Worm (Caenorhabditis elegans) whole organism, early embryonic: ENCODE data around the gene bkip-1.
A peak's percentile ranks its signal among the peaks of the same experiment; 100 is the strongest.

ENCODE experiments used
- B0310.2 ChIP-seq: sonication (generic microtip); optimal IDR thresholded peaks from 2 replicates; lab custom pipeline; 2016; ENCODE audit warnings: mild to moderate bottlenecking, missing genetic modification characterization, missing compliant biosample characterization
- F13C5.2 ChIP-seq: sonication (generic microtip); optimal IDR thresholded peaks from 2 replicates; lab custom pipeline; 2017; ENCODE audit warnings: mild to moderate bottlenecking, missing genetic modification characterization, inconsistent platforms, missing compliant biosample characterization
- aly-1 ChIP-seq: sonication (generic microtip); optimal IDR thresholded peaks from 2 replicates; lab custom pipeline; 2016; ENCODE audit warnings: missing genetic modification characterization, missing compliant biosample characterization
- ama-1 ChIP-seq: fragments of 150-350 bp; optimal IDR thresholded peaks from 2 replicates; lab custom pipeline; 2014
- ceh-13 ChIP-seq: fragments of 200-800 bp; sonication (Bioruptor generic); optimal IDR thresholded peaks from 2 replicates; lab custom pipeline; 2018; ENCODE audit warnings: mild to moderate bottlenecking, missing genetic modification characterization, missing compliant biosample characterization
- ceh-36 ChIP-seq: sonication (generic microtip); optimal IDR thresholded peaks from 2 replicates; lab custom pipeline; 2016; ENCODE audit warnings: missing genetic modification characterization, inconsistent platforms, missing compliant biosample characterization
- ets-7 ChIP-seq: sonication (generic microtip); optimal IDR thresholded peaks from 2 replicates; lab custom pipeline; 2016; ENCODE audit warnings: missing genotype, missing genetic modification characterization, missing compliant biosample characterization
- flt-1 ChIP-seq: fragments of 200-800 bp; sonication (Bioruptor generic); IDR thresholded peaks from 2 replicates; pipeline ENCODE4 v1.3.6; 2022; ENCODE audit warnings: missing genetic modification characterization, missing compliant biosample characterization
- hmbx-1 ChIP-seq: sonication (generic microtip); optimal IDR thresholded peaks from 2 replicates; lab custom pipeline; 2016; ENCODE audit warnings: mild to moderate bottlenecking, missing genetic modification characterization, missing compliant biosample characterization
- hmg-4 ChIP-seq: fragments of 200-800 bp; sonication (Bioruptor generic); optimal IDR thresholded peaks from 2 replicates; lab custom pipeline; 2018; ENCODE audit warnings: mild to moderate bottlenecking, missing genetic modification characterization, missing compliant biosample characterization
- hnd-1 ChIP-seq: sonication (generic microtip); optimal IDR thresholded peaks from 2 replicates; lab custom pipeline; 2016; ENCODE audit warnings: missing genetic modification characterization, missing compliant biosample characterization
- pes-1 ChIP-seq: fragments of 200-800 bp; sonication (Bioruptor generic); IDR thresholded peaks from 2 replicates; pipeline ENCODE4 v1.3.6; 2022; ENCODE audit warnings: missing genetic modification reagents, missing genetic modification characterization, missing compliant biosample characterization
- scrt-1 ChIP-seq: fragments of 200-800 bp; sonication (Bioruptor generic); IDR thresholded peaks from 2 replicates; pipeline ENCODE4 v1.3.6; 2022; ENCODE audit warnings: missing genetic modification characterization, missing compliant biosample characterization
- sea-1 ChIP-seq: fragments of 200-800 bp; sonication (Bioruptor generic); conservative IDR thresholded peaks from 2 replicates; pipeline ENCODE4 v1.3.6; 2022; ENCODE audit warnings: missing genetic modification characterization, missing compliant biosample characterization
- tbx-11 ChIP-seq: fragments of 200-800 bp; sonication (Bioruptor generic); IDR thresholded peaks from 2 replicates; pipeline ENCODE4 v1.3.6; 2022; ENCODE audit warnings: missing genetic modification characterization, missing compliant biosample characterization
- tbx-37 ChIP-seq: fragments of 200-800 bp; sonication (Bioruptor generic); conservative IDR thresholded peaks from 2 replicates; pipeline ENCODE4 v1.3.6; 2022; ENCODE audit warnings: missing genetic modification reagents, missing genetic modification characterization, missing compliant biosample characterization
- tra-4 ChIP-seq: sonication (generic microtip); optimal IDR thresholded peaks from 2 replicates; lab custom pipeline; 2017; ENCODE audit warnings: missing genetic modification characterization, missing compliant biosample characterization

The bkip-1 gene

DNA sequence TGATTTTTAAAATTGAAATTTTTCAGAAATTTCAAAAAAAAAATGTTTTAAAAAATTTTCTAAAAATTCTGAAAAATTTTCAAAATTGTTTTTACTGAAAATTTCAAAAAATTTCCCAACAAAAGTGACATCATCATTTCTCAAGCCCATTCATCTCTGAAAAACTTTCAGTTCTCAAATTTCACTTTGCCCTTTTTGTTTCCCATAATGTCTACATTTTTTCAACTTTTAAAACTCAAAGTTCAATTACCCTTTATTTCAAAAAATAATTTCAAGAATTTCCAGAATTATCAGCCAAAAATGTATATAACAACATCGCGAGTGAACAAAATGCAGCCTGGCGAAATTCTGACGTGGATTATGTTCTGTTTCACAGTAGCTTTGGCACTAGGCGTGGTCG lies at the start of gene bkip-1:
TSS of gene bkip-1 (plus strand) at position 301 of the 400 bp plus-strand sequence.
- no peak for TF ChIP-seq tbx-11 (GFP tag; lab: Robert Waterston, UW)
- no peak for TF ChIP-seq sea-1 (GFP tag; lab: Robert Waterston, UW)
- TF ChIP-seq ceh-36 (tag; lab: Kevin White, UChicago), result no peak

ce11 chrII:14051474-14051934 lies 49.6 kb upstream of the bkip-1 start:
- TF ChIP-seq scrt-1 (GFP tag; lab: Robert Waterston, UW) (no peak), F13C5.2 (tag; lab: Kevin White, UChicago) (no peak)

DNA sequence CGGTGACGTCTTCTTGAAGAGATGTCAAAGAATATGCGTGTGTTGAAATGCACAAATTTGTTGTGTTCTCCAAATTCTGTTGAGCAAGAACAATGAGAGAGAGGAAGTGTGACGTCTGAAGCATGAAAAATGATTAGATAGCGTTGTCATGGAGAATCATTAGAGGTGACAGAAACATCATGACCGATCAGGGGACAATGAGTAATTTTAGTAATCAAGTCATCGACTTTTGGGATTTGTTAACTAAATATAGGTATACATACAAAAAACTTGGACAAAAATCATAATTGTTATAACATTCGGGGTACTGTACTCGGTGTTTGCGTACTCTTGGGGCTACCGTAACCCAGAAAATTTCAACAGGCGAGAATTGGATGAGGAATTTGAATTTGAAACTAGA lies 48.9 kb upstream of the bkip-1 start, which contains the start of gene daf-5:
TSS of gene daf-5 (minus strand) at position 101 of the 400 bp plus-strand sequence.
- TF ChIP-seq flt-1, result no peak
- no peak for TF ChIP-seq tbx-11 (GFP tag; lab: Robert Waterston, UW)
- no peak for TF ChIP-seq pes-1 (GFP tag; lab: Robert Waterston, UW)
- TF ChIP-seq B0310.2, result no peak
- no peak for TF ChIP-seq hmbx-1 (tag; lab: Kevin White, UChicago)
- no peak for TF ChIP-seq hmg-4 (GFP tag; lab: Kevin White, UChicago)
- TF ChIP-seq tbx-37 (GFP tag; lab: Robert Waterston, UW), result no peak
- no peak for TF ChIP-seq tra-4 (tag; lab: Kevin White, UChicago)
- TF ChIP-seq hnd-1, result no peak

- TF ChIP-seq B0310.2 (no peak), pes-1 (GFP tag; lab: Robert Waterston, UW) (no peak), ama-1 (lab: Kevin White, UChicago) (no peak), ceh-36 (tag; lab: Kevin White, UChicago) (no peak), tra-4 (tag; lab: Kevin White, UChicago) (no peak), F13C5.2 (tag; lab: Kevin White, UChicago) (no peak)
Observed at ce11 chrII:14053141-14053540, 47.9 kb upstream of the bkip-1 start.

- TF ChIP-seq ama-1 (lab: Kevin White, UChicago), result no peak
- no peak for TF ChIP-seq hmbx-1 (tag; lab: Kevin White, UChicago)
- no peak for TF ChIP-seq tra-4 (tag; lab: Kevin White, UChicago)
- no peak for TF ChIP-seq scrt-1 (GFP tag; lab: Robert Waterston, UW)
- TF ChIP-seq ets-7 (tag; lab: Kevin White, UChicago), result no peak
- no peak for TF ChIP-seq sea-1 (GFP tag; lab: Robert Waterston, UW)
Observed at ce11 chrII:14055717-14056116, 45.3 kb upstream of the bkip-1 start.

- TF ChIP-seq flt-1 (peak; percentile 72), scrt-1 (GFP tag; lab: Robert Waterston, UW) (peak; percentile 36; the same call in 1 of the 2 replicates), F13C5.2 (tag; lab: Kevin White, UChicago) (peak; percentile 88), sea-1 (GFP tag; lab: Robert Waterston, UW) (0 out of 2 replicates have a peak, but pooled peaks have one; percentile 24), tbx-11 (GFP tag; lab: Robert Waterston, UW) (peak; percentile 59; the same call in 1 of the 2 replicates), hnd-1 (peak; percentile 17), ama-1 (lab: Kevin White, UChicago) (no peak), B0310.2 (no peak), ceh-13 (GFP tag; lab: Kevin White, UChicago) (peak; percentile 23), ets-7 (tag; lab: Kevin White, UChicago) (no peak), hmg-4 (GFP tag; lab: Kevin White, UChicago) (peak; percentile 34), tra-4 (tag; lab: Kevin White, UChicago) (no peak), ceh-36 (tag; lab: Kevin White, UChicago) (no peak), pes-1 (GFP tag; lab: Robert Waterston, UW) (peak; percentile 68), aly-1 (no peak), hmbx-1 (tag; lab: Kevin White, UChicago) (no peak), tbx-37 (GFP tag; lab: Robert Waterston, UW) (peak; percentile 60; the same call in 1 of the 2 replicates)
Observed at ce11 chrII:14059767-14060166, 41.3 kb upstream of the bkip-1 start, which contains the start of gene rpb-11. Gene rpb-11, plus strand, starts transcription at chrII:14060085.

ce11 chrII:14060439-14060838 lies 40.6 kb upstream of the bkip-1 start, which contains the start of gene W01G7.4:
Gene W01G7.4, plus strand, starts transcription at chrII:14060739.
- TF ChIP-seq sea-1 (GFP tag; lab: Robert Waterston, UW) (no peak), tra-4 (tag; lab: Kevin White, UChicago) (no peak), hnd-1 (no peak), hmg-4 (GFP tag; lab: Kevin White, UChicago) (no peak), tbx-37 (GFP tag; lab: Robert Waterston, UW) (no peak), ceh-36 (tag; lab: Kevin White, UChicago) (no peak), scrt-1 (GFP tag; lab: Robert Waterston, UW) (no peak), aly-1 (no peak), hmbx-1 (tag; lab: Kevin White, UChicago) (no peak), tbx-11 (GFP tag; lab: Robert Waterston, UW) (no peak)

DNA sequence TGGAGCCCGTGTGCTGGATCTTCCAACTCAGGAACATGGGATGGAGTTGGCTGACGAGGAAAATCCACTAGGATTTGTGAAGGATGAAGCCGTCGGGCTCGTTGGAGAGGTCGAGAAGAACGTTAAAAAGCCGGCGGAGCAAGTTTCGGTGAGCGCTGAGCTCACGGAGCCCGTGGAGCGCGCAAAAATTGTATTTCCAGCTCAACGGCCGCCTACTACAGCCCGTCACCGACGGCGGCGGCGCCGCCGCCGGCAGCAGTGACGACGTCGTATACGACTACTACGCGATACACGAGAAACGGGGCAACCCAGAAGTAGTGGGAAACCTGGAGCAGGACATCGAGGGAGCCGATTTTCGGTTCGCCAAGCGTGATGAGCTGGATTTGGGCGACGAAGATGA lies 40.2 kb upstream of the bkip-1 start:
- no peak for TF ChIP-seq hnd-1
- TF ChIP-seq tbx-37 (GFP tag; lab: Robert Waterston, UW), result no peak
- no peak for TF ChIP-seq ceh-36 (tag; lab: Kevin White, UChicago)
- 0 out of 2 replicates have a peak, but pooled peaks have one; percentile 6 for TF ChIP-seq pes-1 (GFP tag; lab: Robert Waterston, UW)
- TF ChIP-seq aly-1, result no peak
- TF ChIP-seq hmbx-1 (tag; lab: Kevin White, UChicago), result no peak
- no peak for TF ChIP-seq B0310.2
- TF ChIP-seq tra-4 (tag; lab: Kevin White, UChicago), result no peak
- TF ChIP-seq scrt-1 (GFP tag; lab: Robert Waterston, UW), result no peak
